Worm (Caenorhabditis elegans): Measurements from ENCODE around the gene mig-32.

The mig-32 gene

ce11 chrIV:12040431-12040830, 51.6 kb downstream of the mig-32 start:
- TF ChIP-seq aha-1 (tag; optimal IDR thresholded peaks at IDR 0.05) = no peak
- TF ChIP-seq elt-2 (tag; optimal IDR thresholded peaks at IDR 0.05) = peak; percentile 14
- TF ChIP-seq dpl-1 (GFP tag; optimal IDR thresholded peaks at IDR 0.05) = no peak
- TF ChIP-seq ceh-63 (GFP tag; optimal IDR thresholded peaks at IDR 0.05) = no peak
- peak; percentile 2 for TF ChIP-seq nhr-71 (tag; optimal IDR thresholded peaks at IDR 0.05)
- peak in 1 of 2 experiments; percentile 50 for TF ChIP-seq lin-35 (GFP tag; optimal IDR thresholded peaks at IDR 0.05)
- TF ChIP-seq nhr-76 (tag; optimal IDR thresholded peaks at IDR 0.05) = no peak
- no peak for TF ChIP-seq nhr-77 (tag; optimal IDR thresholded peaks at IDR 0.05)
- TF ChIP-seq blmp-1 (tag; optimal IDR thresholded peaks at IDR 0.05) = peak; percentile 64
